ENCODE assay signal across 1 fruit fly cellular context in the genomic region with DNA sequence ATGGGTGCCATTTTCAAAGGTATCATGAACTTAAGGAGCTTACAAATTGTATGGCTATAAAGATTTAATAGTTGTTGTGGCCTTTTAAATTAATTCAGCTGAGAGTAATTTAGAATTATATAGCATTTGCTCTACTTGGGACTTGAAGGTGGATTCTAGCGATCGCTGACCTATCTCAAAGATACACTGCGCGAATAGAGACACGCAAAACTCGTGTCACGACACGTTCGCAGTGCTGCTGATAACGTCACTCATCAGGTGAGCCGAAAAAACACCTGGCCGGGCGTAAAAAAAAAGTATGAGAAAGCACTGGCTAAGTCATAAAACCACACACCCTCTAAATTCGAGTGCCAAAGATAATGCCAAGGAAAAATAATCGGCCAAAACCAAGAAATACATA.
A peak's percentile ranks its signal among the peaks of the same experiment; 100 is the strongest.
TF ChIP-seq lines count a peak whose summit lies in the region.

No protein-coding gene starts in this region.

TF ChIP-seq in whole organism, embryonic, 481 proteins besides CTCF, POLR2A, EP300 and RAD21 (continued from another document):
- TF ChIP-seq Doc3 (GFP tag; IDR thresholded peaks at IDR 0.05; lab: Robert Waterston, UW; ENCODE audit: partially characterized antibody), result peak; percentile 79
- peak; percentile 71 for TF ChIP-seq hbn (GFP tag; IDR thresholded peaks at IDR 0.05; lab: Robert Waterston, UW; ENCODE audit: partially characterized antibody)
- no peak for TF ChIP-seq disco-r (GFP tag; optimal IDR thresholded peaks at IDR 0.05; lab: Kevin White, UChicago)
- TF ChIP-seq CG14860 (GFP tag; IDR thresholded peaks at IDR 0.05; lab: Robert Waterston, UW; ENCODE audit: partially characterized antibody), result peak; percentile 66; the same call in 1 of the 3 replicates
- TF ChIP-seq mld (GFP tag; IDR thresholded peaks at IDR 0.05; lab: Robert Waterston, UW; ENCODE audit: partially characterized antibody), result peak; percentile 71; the same call in 2 of the 3 replicates
- TF ChIP-seq Side (GFP tag; optimal IDR thresholded peaks at IDR 0.05; lab: Kevin White, UChicago), result peak; percentile 4
- TF ChIP-seq sisA (GFP tag; IDR thresholded peaks at IDR 0.05; lab: Robert Waterston, UW), result 0 out of 2 replicates have a peak, but pooled peaks have one; percentile 18
- 0 out of 2 replicates have a peak, but pooled peaks have one; percentile 38 for TF ChIP-seq sna (GFP tag; IDR thresholded peaks at IDR 0.05; lab: Robert Waterston, UW; ENCODE audit: partially characterized antibody)
- TF ChIP-seq prd (optimal IDR thresholded peaks at IDR 0.05; lab: Kevin White, UChicago), result no peak
- TF ChIP-seq prd (GFP tag; IDR thresholded peaks at IDR 0.05; lab: Robert Waterston, UW), result peak; percentile 10; the same call in 1 of the 3 replicates
- peak; percentile 51 for TF ChIP-seq unc-4 (GFP tag; IDR thresholded peaks at IDR 0.05; lab: Robert Waterston, UW; ENCODE audit: partially characterized antibody)
- TF ChIP-seq CG31441 (GFP tag; IDR thresholded peaks at IDR 0.05; lab: Robert Waterston, UW), result no peak
- TF ChIP-seq Doc2 (GFP tag; IDR thresholded peaks at IDR 0.05; lab: Robert Waterston, UW), result no peak
- peak; percentile 52 for TF ChIP-seq CG13287 (GFP tag; IDR thresholded peaks at IDR 0.05; lab: Robert Waterston, UW; ENCODE audit: partially characterized antibody)
- TF ChIP-seq sqz (GFP tag; optimal IDR thresholded peaks at IDR 0.05; lab: Kevin White, UChicago), result peak; percentile 8
- peak; percentile 26 to 38 for TF ChIP-seq crp (GFP tag; optimal IDR thresholded peaks at IDR 0.05; lab: Kevin White, UChicago)
- TF ChIP-seq row (GFP tag; IDR thresholded peaks at IDR 0.05; lab: Robert Waterston, UW), result peak; percentile 22; the same call in 1 of the 3 replicates
- TF ChIP-seq chn (GFP tag; optimal IDR thresholded peaks at IDR 0.05; lab: Kevin White, UChicago), result no peak
- 0 out of 3 replicates have a peak, but pooled peaks have one; percentile 23 for TF ChIP-seq hb (GFP tag; IDR thresholded peaks at IDR 0.05; lab: Robert Waterston, UW; ENCODE audit: partially characterized antibody)
- TF ChIP-seq Dll (GFP tag; IDR thresholded peaks at IDR 0.05; lab: Robert Waterston, UW; ENCODE audit: partially characterized antibody), result peak; percentile 80
- no peak for TF ChIP-seq phol (tag; optimal IDR thresholded peaks at IDR 0.05; lab: Kevin White, UChicago)
- no peak for TF ChIP-seq CG5245 (GFP tag; optimal IDR thresholded peaks at IDR 0.05; lab: Kevin White, UChicago)
- TF ChIP-seq Med (GFP tag; lab: Kevin White, UChicago), result peak; percentile 64
- TF ChIP-seq pum (GFP tag; optimal IDR thresholded peaks at IDR 0.05; lab: Kevin White, UChicago), result peak; percentile 24
- TF ChIP-seq CG7963 (GFP tag; IDR thresholded peaks at IDR 0.05; lab: Robert Waterston, UW; ENCODE audit: partially characterized antibody), result peak; percentile 55; the same call in 2 of the 3 replicates
- peak; percentile 26; the same call in 1 of the 2 replicates for TF ChIP-seq CG14441 (GFP tag; IDR thresholded peaks at IDR 0.05; lab: Robert Waterston, UW)
- peak; percentile 72 for TF ChIP-seq BEAF-32 (GFP tag; optimal IDR thresholded peaks at IDR 0.05; lab: Kevin White, UChicago)
- no peak for TF ChIP-seq D19B (GFP tag; optimal IDR thresholded peaks at IDR 0.05; lab: Kevin White, UChicago)
- peak; percentile 26 for TF ChIP-seq Abd-B (GFP tag; optimal IDR thresholded peaks at IDR 0.05; lab: Kevin White, UChicago)
- TF ChIP-seq CG42726 (GFP tag; IDR thresholded peaks at IDR 0.05; lab: Robert Waterston, UW; ENCODE audit: partially characterized antibody), result 0 out of 2 replicates have a peak, but pooled peaks have one; percentile 21
- peak; percentile 70 for TF ChIP-seq vnd (GFP tag; IDR thresholded peaks at IDR 0.05; lab: Robert Waterston, UW; ENCODE audit: partially characterized antibody)
- TF ChIP-seq amos (GFP tag; IDR thresholded peaks at IDR 0.05; lab: Robert Waterston, UW; ENCODE audit: partially characterized antibody), result peak; percentile 67
- no peak for TF ChIP-seq CG11560 (tag; IDR thresholded peaks at IDR 0.05; lab: Robert Waterston, UW)
- TF ChIP-seq tna (GFP tag; IDR thresholded peaks at IDR 0.05; lab: Robert Waterston, UW; ENCODE audit: partially characterized antibody), result peak; percentile 52; the same call in 1 of the 2 replicates
- TF ChIP-seq Camta (GFP tag; optimal IDR thresholded peaks at IDR 0.05; lab: Kevin White, UChicago), result no peak
- peak; percentile 40 for TF ChIP-seq cad (GFP tag; optimal IDR thresholded peaks at IDR 0.05; lab: Kevin White, UChicago)
- no peak for TF ChIP-seq tgo (GFP tag; IDR thresholded peaks at IDR 0.05; lab: Robert Waterston, UW)
- peak; percentile 8; the same call in 1 of the 2 replicates for TF ChIP-seq CG6272 (GFP tag; IDR thresholded peaks at IDR 0.05; lab: Robert Waterston, UW)
- no peak for TF ChIP-seq MESR4 (GFP tag; optimal IDR thresholded peaks at IDR 0.05; lab: Kevin White, UChicago)
- TF ChIP-seq inv (GFP tag; IDR thresholded peaks at IDR 0.05; lab: Robert Waterston, UW; ENCODE audit: partially characterized antibody), result peak; percentile 55
- TF ChIP-seq Mrtf (GFP tag; IDR thresholded peaks at IDR 0.05; lab: Robert Waterston, UW), result no peak
- TF ChIP-seq CG8924 (tag; optimal IDR thresholded peaks at IDR 0.05; lab: Kevin White, UChicago), result no peak
- TF ChIP-seq CG16813 (GFP tag; IDR thresholded peaks at IDR 0.05; lab: Robert Waterston, UW; ENCODE audit: partially characterized antibody), result peak; percentile 59; the same call in 2 of the 3 replicates
- TF ChIP-seq CG3847 (GFP tag; IDR thresholded peaks at IDR 0.05; lab: Robert Waterston, UW), result no peak
- no peak for TF ChIP-seq pan (optimal IDR thresholded peaks at IDR 0.05; lab: Kevin White, UChicago)
- TF ChIP-seq pan (GFP tag; optimal IDR thresholded peaks at IDR 0.05 in 1 of 2, IDR thresholded peaks at IDR 0.05 in 1 of 2), result peak in 1 of 2 experiments; percentile 10
- no peak for TF ChIP-seq slbo (GFP tag; IDR thresholded peaks at IDR 0.05; lab: Robert Waterston, UW)
- TF ChIP-seq zen2 (GFP tag; IDR thresholded peaks at IDR 0.05; lab: Robert Waterston, UW; ENCODE audit: partially characterized antibody), result peak; percentile 78
- peak; percentile 44; the same call in 1 of the 2 replicates for TF ChIP-seq GATAe (GFP tag; conservative IDR thresholded peaks at IDR 0.05; lab: Robert Waterston, UW)
- TF ChIP-seq ato (GFP tag; IDR thresholded peaks at IDR 0.05; lab: Robert Waterston, UW; ENCODE audit: partially characterized antibody), result 0 out of 2 replicates have a peak, but pooled peaks have one; percentile 37
- TF ChIP-seq HLH4C (GFP tag; IDR thresholded peaks at IDR 0.05; lab: Robert Waterston, UW; ENCODE audit: partially characterized antibody), result peak; percentile 57; the same call in 2 of the 3 replicates
- TF ChIP-seq Ets65A (GFP tag; lab: Kevin White, UChicago), result peak; percentile 38
- TF ChIP-seq mam (GFP tag; optimal IDR thresholded peaks at IDR 0.05; lab: Kevin White, UChicago), result peak; percentile 19
